Fruit fly (Drosophila melanogaster): ENCODE measurements around the gene eEF1alpha2.

The eEF1alpha2 gene

DNA sequence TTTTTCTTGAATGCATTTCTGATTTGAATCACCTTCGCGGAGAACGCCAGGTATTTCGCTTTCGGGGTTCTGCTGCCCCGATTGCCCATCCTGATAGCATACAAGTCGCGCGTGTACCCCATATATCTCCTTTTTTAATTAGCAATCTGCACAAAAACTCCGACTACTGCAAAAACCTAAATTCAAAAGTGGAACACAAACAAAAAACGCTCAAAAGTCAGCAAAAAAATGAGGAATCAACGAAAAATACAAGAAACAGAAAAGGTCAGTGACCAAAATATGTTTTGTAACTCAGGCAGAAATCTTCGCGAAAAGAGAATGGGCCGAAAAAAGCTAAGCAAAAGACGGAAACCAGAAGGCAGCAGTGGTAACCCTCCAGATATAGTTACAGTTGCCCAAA is 22.0 kb upstream of the eEF1alpha2 start:
- TF ChIP-seq CG8301 (tag; optimal IDR thresholded peaks at IDR 0.05) = no peak
- TF ChIP-seq Pif1B (GFP tag; optimal IDR thresholded peaks at IDR 0.05) = no peak
- TF ChIP-seq EcR (GFP tag; optimal IDR thresholded peaks at IDR 0.05) = no peak
- no peak for TF ChIP-seq CG4496 (GFP tag; IDR thresholded peaks at IDR 0.05)
- TF ChIP-seq D1 (tag; optimal IDR thresholded peaks at IDR 0.05) = no peak
- no peak for TF ChIP-seq CG34367 (tag; optimal IDR thresholded peaks at IDR 0.05)
- TF ChIP-seq Pif1A (GFP tag; optimal IDR thresholded peaks at IDR 0.05) = no peak
- TF ChIP-seq CG12605 (GFP tag; IDR thresholded peaks at IDR 0.05) = no peak
- no peak for TF ChIP-seq CG8159 (tag; optimal IDR thresholded peaks at IDR 0.05)
- TF ChIP-seq Ets98B (GFP tag; IDR thresholded peaks at IDR 0.05) = no peak
- TF ChIP-seq CG14655 (GFP tag; optimal IDR thresholded peaks at IDR 0.05) = no peak
- no peak for TF ChIP-seq CG13204 (GFP tag; optimal IDR thresholded peaks at IDR 0.05)
- no peak for TF ChIP-seq CG9948 (tag; optimal IDR thresholded peaks at IDR 0.05)
- TF ChIP-seq CG15710 (tag; optimal IDR thresholded peaks at IDR 0.05) = no peak
- TF ChIP-seq CG17806 (tag; optimal IDR thresholded peaks at IDR 0.05) = no peak
- TF ChIP-seq gl (tag; optimal IDR thresholded peaks at IDR 0.05) = no peak

- TF ChIP-seq fd96Ca (GFP tag; IDR thresholded peaks at IDR 0.05) (peak; percentile 81), CG13204 (GFP tag; optimal IDR thresholded peaks at IDR 0.05) (peak; percentile 67), EcR (GFP tag; optimal IDR thresholded peaks at IDR 0.05) (no peak), CG14655 (GFP tag; optimal IDR thresholded peaks at IDR 0.05) (peak; percentile 81), CG12605 (GFP tag; IDR thresholded peaks at IDR 0.05) (no peak), rn (GFP tag; IDR thresholded peaks at IDR 0.05) (peak; percentile 52), CG32121 (GFP tag; IDR thresholded peaks at IDR 0.05) (peak; percentile 67), CG17806 (tag; optimal IDR thresholded peaks at IDR 0.05) (peak; percentile 79), CG4496 (GFP tag; IDR thresholded peaks at IDR 0.05) (peak; percentile 63; the same call in 1 of the 3 replicates), Pif1A (GFP tag; optimal IDR thresholded peaks at IDR 0.05) (peak; percentile 89), Snoo (tag; optimal IDR thresholded peaks at IDR 0.05) (peak; percentile 75), CG34367 (tag; optimal IDR thresholded peaks at IDR 0.05) (peak; percentile 79), gl (tag; optimal IDR thresholded peaks at IDR 0.05) (peak; percentile 66), CG9948 (tag; optimal IDR thresholded peaks at IDR 0.05) (peak; percentile 86), Ets98B (GFP tag; IDR thresholded peaks at IDR 0.05) (peak; percentile 31), CG8159 (tag; optimal IDR thresholded peaks at IDR 0.05) (peak; percentile 84), CG15710 (tag; optimal IDR thresholded peaks at IDR 0.05) (peak; percentile 89), CG10348 (GFP tag; IDR thresholded peaks at IDR 0.05) (peak; percentile 46; the same call in 1 of the 2 replicates), CG8301 (tag; optimal IDR thresholded peaks at IDR 0.05) (peak; percentile 76), Pif1B (GFP tag; optimal IDR thresholded peaks at IDR 0.05) (peak; percentile 85), D1 (tag; optimal IDR thresholded peaks at IDR 0.05) (peak; percentile 62)
Measured at dm6 chr3R:31717299-31718167, 20.7 kb upstream of the eEF1alpha2 start.

DNA sequence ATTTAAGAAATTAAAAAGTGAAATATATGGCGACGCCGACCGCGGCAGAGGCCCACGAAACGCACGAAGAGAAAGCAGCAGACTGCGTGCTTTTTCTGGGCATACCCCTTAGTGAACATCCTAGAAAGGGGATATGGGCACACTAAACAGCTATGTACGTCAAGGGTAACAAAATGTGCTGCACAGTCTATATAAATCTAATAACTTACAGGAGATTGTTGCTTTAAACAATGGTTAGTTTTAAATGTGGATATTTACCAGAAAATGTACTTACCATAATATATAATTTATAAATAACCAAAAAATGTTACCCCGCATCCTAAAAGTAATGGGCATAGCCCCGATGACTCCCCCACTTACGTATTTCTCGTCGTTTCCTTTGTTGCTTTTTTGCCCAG is 20.1 kb upstream of the eEF1alpha2 start:
- no peak for TF ChIP-seq CG32121 (GFP tag; IDR thresholded peaks at IDR 0.05)
- peak; percentile 32; the same call in 1 of the 3 replicates for TF ChIP-seq fd96Ca (GFP tag; IDR thresholded peaks at IDR 0.05)
- peak; percentile 23 for TF ChIP-seq CG9948 (tag; optimal IDR thresholded peaks at IDR 0.05)
- peak; percentile 38 for TF ChIP-seq CG14655 (GFP tag; optimal IDR thresholded peaks at IDR 0.05)
- TF ChIP-seq Snoo (tag; optimal IDR thresholded peaks at IDR 0.05) = peak; percentile 17
- TF ChIP-seq Pif1B (GFP tag; optimal IDR thresholded peaks at IDR 0.05) = peak; percentile 37
- TF ChIP-seq CG15710 (tag; optimal IDR thresholded peaks at IDR 0.05) = peak; percentile 17
- TF ChIP-seq gl (tag; optimal IDR thresholded peaks at IDR 0.05) = no peak
- peak; percentile 14 for TF ChIP-seq CG8301 (tag; optimal IDR thresholded peaks at IDR 0.05)
- TF ChIP-seq CG17806 (tag; optimal IDR thresholded peaks at IDR 0.05) = peak; percentile 39
- TF ChIP-seq EcR (GFP tag; optimal IDR thresholded peaks at IDR 0.05) = no peak
- TF ChIP-seq Ets98B (GFP tag; IDR thresholded peaks at IDR 0.05) = no peak

dm6 chr3R:31718967-31719366 is 19.3 kb upstream of the eEF1alpha2 start:
- TF ChIP-seq gl (tag; optimal IDR thresholded peaks at IDR 0.05) (peak; percentile 52), CG10348 (GFP tag; IDR thresholded peaks at IDR 0.05) (no peak), CG14655 (GFP tag; optimal IDR thresholded peaks at IDR 0.05) (no peak), CG9948 (tag; optimal IDR thresholded peaks at IDR 0.05) (no peak), CG13204 (GFP tag; optimal IDR thresholded peaks at IDR 0.05) (no peak), EcR (GFP tag; optimal IDR thresholded peaks at IDR 0.05) (no peak), rn (GFP tag; IDR thresholded peaks at IDR 0.05) (no peak), CG8159 (tag; optimal IDR thresholded peaks at IDR 0.05) (no peak), D1 (tag; optimal IDR thresholded peaks at IDR 0.05) (no peak), CG4496 (GFP tag; IDR thresholded peaks at IDR 0.05) (peak; percentile 31; the same call in 1 of the 3 replicates)

DNA sequence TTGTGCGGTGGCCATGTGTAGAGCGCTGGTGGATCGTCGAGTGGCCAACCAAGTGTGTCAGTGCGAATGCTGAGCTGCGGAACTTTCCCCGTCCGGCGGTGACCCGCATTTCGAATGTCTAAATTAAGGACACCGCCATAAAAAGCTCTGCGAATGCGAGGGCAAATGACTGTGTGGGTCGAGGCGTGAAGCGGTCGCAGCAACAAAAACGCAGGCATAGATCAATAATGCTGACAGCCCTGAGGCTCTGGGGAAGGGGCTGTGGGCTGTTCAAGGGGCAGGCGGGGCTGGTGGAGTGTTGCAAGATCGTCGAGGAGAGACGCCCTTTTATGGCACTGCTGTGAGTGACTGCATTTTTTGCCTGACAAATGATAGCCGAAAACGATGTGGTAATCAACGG is 18.8 kb upstream of the eEF1alpha2 start:
- TF ChIP-seq CG9948 (tag; optimal IDR thresholded peaks at IDR 0.05) (no peak), Pif1B (GFP tag; optimal IDR thresholded peaks at IDR 0.05) (no peak), fd96Ca (GFP tag; IDR thresholded peaks at IDR 0.05) (no peak), gl (tag; optimal IDR thresholded peaks at IDR 0.05) (no peak), CG32121 (GFP tag; IDR thresholded peaks at IDR 0.05) (peak; percentile 23; the same call in 1 of the 2 replicates), Pif1A (GFP tag; optimal IDR thresholded peaks at IDR 0.05) (no peak), CG12605 (GFP tag; IDR thresholded peaks at IDR 0.05) (no peak)

DNA sequence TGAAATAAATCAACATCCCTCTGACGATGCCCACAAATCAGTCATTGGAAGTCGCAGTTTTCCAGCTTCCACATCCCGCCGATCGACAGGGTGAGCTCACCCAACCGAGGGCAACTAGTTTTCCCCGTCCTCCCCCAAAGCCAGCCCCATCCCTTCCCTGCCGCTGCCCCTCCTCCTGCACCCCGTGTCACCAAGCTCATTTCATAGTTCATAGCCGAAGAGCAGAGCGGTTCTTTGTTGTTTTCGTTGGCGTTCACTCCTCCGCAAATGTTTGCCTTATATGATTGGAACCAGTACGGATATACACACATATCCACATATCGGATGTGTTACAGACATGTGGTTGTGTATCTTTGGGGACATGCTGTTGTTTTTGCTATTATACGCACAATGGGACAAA is 18.2 kb upstream of the eEF1alpha2 start:
- TF ChIP-seq fd96Ca (GFP tag; IDR thresholded peaks at IDR 0.05) (peak; percentile 20; the same call in 1 of the 3 replicates), CG13204 (GFP tag; optimal IDR thresholded peaks at IDR 0.05) (peak; percentile 36), CG12605 (GFP tag; IDR thresholded peaks at IDR 0.05) (no peak), EcR (GFP tag; optimal IDR thresholded peaks at IDR 0.05) (peak; percentile 38)

Data from whole organism, pupa.